Worm (Caenorhabditis elegans) whole organism, mixed stage, embryonic: Measurements from ENCODE around the gene ceh-7.

Source experiments
- bed-3 ChIP-seq: fragments of 200-800 bp; sonication (Bioruptor generic); optimal IDR thresholded peaks from 3 replicates; lab custom pipeline; 2018; ENCODE audit warnings: mild to moderate bottlenecking, missing genetic modification characterization, moderate library complexity, missing compliant biosample characterization
- ceh-39 ChIP-seq: fragments of 150-350 bp; optimal IDR thresholded peaks from 2 replicates; lab custom pipeline; 2014; ENCODE audit warnings: missing biosample characterization, missing genetic modification characterization
- ceh-43 ChIP-seq: fragments of 200-800 bp; sonication (Bioruptor generic); optimal IDR thresholded peaks from 2 replicates; lab custom pipeline; 2018; ENCODE audit warnings: mild to moderate bottlenecking, missing genetic modification characterization, moderate library complexity, missing compliant biosample characterization
- cnd-1 ChIP-seq: fragments of 200-800 bp; sonication (Bioruptor generic); optimal IDR thresholded peaks from 2 replicates; lab custom pipeline; 2018; ENCODE audit warnings: mild to moderate bottlenecking, missing genetic modification characterization, missing compliant biosample characterization
- drap-1 ChIP-seq: fragments of 200-800 bp; sonication (Bioruptor generic); optimal IDR thresholded peaks from 3 replicates; lab custom pipeline; 2018; ENCODE audit warnings: mild to moderate bottlenecking, missing genetic modification characterization, missing compliant biosample characterization
- elt-3 ChIP-seq: fragments of 150-350 bp; optimal IDR thresholded peaks from 2 replicates; lab custom pipeline; 2014; ENCODE audit warnings: missing biosample characterization, missing genetic modification characterization
- flh-1 ChIP-seq: fragments of 200-800 bp; sonication (Bioruptor generic); optimal IDR thresholded peaks from 2 replicates; lab custom pipeline; 2018; ENCODE audit warnings: mild to moderate bottlenecking, missing genetic modification characterization, moderate library complexity, missing compliant biosample characterization
- hlh-1 ChIP-seq: fragments of 150-350 bp; optimal IDR thresholded peaks from 2 replicates; lab custom pipeline; 2014; ENCODE audit warnings: missing biosample characterization, missing genetic modification reagents, missing genetic modification characterization
- lin-13 ChIP-seq: fragments of 150-350 bp; optimal IDR thresholded peaks from 2 replicates; lab custom pipeline; 2014; ENCODE audit warnings: missing biosample characterization, missing genetic modification characterization
- lin-32 ChIP-seq: fragments of 200-800 bp; sonication (Bioruptor generic); optimal IDR thresholded peaks from 2 replicates; lab custom pipeline; 2018; ENCODE audit warnings: mild to moderate bottlenecking, missing genetic modification characterization, missing compliant biosample characterization
- lsy-2 ChIP-seq: fragments of 150-350 bp; optimal IDR thresholded peaks from 2 replicates; lab custom pipeline; 2014; ENCODE audit warnings: missing biosample characterization, missing genetic modification characterization
- mab-5 ChIP-seq: fragments of 150-350 bp; optimal IDR thresholded peaks from 2 replicates; lab custom pipeline; 2014; ENCODE audit warnings: missing biosample characterization, missing genetic modification characterization
- mep-1 ChIP-seq: fragments of 150-350 bp; optimal IDR thresholded peaks from 2 replicates; lab custom pipeline; 2017; ENCODE audit warnings: missing biosample characterization, missing genetic modification reagents, missing genetic modification characterization, inconsistent platforms
- mls-2 ChIP-seq: sonication (generic microtip); optimal IDR thresholded peaks from 2 replicates; lab custom pipeline; 2016; ENCODE audit warnings: mild to moderate bottlenecking, missing genetic modification characterization, moderate library complexity, missing compliant biosample characterization
- nhr-12 ChIP-seq: fragments of 150-350 bp; optimal IDR thresholded peaks from 2 replicates; lab custom pipeline; 2014; ENCODE audit warnings: missing biosample characterization, missing genetic modification characterization
- nhr-237 ChIP-seq: fragments of 150-350 bp; optimal IDR thresholded peaks from 2 replicates; lab custom pipeline; 2014; ENCODE audit warnings: missing biosample characterization, missing genetic modification characterization
- nhr-28 ChIP-seq: fragments of 150-350 bp; optimal IDR thresholded peaks from 2 replicates; lab custom pipeline; 2014; ENCODE audit warnings: missing biosample characterization, missing genetic modification characterization
- nhr-76 ChIP-seq: sonication (generic microtip); optimal IDR thresholded peaks from 2 replicates; lab custom pipeline; 2017; ENCODE audit warnings: missing biosample characterization, missing genetic modification characterization
- pha-4 ChIP-seq: fragments of 150-350 bp; optimal IDR thresholded peaks from 2 replicates; lab custom pipeline; 2018; ENCODE audit warnings: missing biosample characterization, missing genetic modification reagents, missing genetic modification characterization
- snpc-4 ChIP-seq: fragments of 150-350 bp; optimal IDR thresholded peaks from 2 replicates; lab custom pipeline; 2014; ENCODE audit warnings: missing biosample characterization, missing genetic modification characterization
- sptf-1 ChIP-seq: sonication (generic microtip); optimal IDR thresholded peaks from 2 replicates; lab custom pipeline; 2017; ENCODE audit warnings: mild to moderate bottlenecking, missing genetic modification characterization, moderate library complexity, missing compliant biosample characterization
- tbx-8 ChIP-seq: fragments of 200-800 bp; sonication (Bioruptor generic); optimal IDR thresholded peaks from 2 replicates; lab custom pipeline; 2018; ENCODE audit warnings: mild to moderate bottlenecking, missing genetic modification characterization, moderate library complexity, missing compliant biosample characterization
- unc-120 ChIP-seq: sonication (generic microtip); optimal IDR thresholded peaks from 2 replicates; lab custom pipeline; 2017; ENCODE audit warnings: missing genetic modification characterization, missing compliant biosample characterization; ENCODE audit not compliant: poor library complexity, severe bottlenecking
- unc-39 ChIP-seq: fragments of 150-350 bp; optimal IDR thresholded peaks from 2 replicates; lab custom pipeline; 2014; ENCODE audit warnings: missing biosample characterization, missing genetic modification characterization
- unc-62 ChIP-seq: fragments of 150-350 bp; optimal IDR thresholded peaks from 2 replicates; lab custom pipeline; 2014; ENCODE audit warnings: missing biosample characterization, missing genetic modification reagents, missing genetic modification characterization
- zip-8 ChIP-seq: fragments of 150-350 bp; optimal IDR thresholded peaks from 2 replicates; lab custom pipeline; 2014; ENCODE audit warnings: missing biosample characterization, missing genetic modification characterization
- ztf-11 ChIP-seq: fragments of 150-350 bp; optimal IDR thresholded peaks from 2 replicates; lab custom pipeline; 2014; ENCODE audit warnings: missing biosample characterization, missing genetic modification characterization

Gene ceh-7

DNA sequence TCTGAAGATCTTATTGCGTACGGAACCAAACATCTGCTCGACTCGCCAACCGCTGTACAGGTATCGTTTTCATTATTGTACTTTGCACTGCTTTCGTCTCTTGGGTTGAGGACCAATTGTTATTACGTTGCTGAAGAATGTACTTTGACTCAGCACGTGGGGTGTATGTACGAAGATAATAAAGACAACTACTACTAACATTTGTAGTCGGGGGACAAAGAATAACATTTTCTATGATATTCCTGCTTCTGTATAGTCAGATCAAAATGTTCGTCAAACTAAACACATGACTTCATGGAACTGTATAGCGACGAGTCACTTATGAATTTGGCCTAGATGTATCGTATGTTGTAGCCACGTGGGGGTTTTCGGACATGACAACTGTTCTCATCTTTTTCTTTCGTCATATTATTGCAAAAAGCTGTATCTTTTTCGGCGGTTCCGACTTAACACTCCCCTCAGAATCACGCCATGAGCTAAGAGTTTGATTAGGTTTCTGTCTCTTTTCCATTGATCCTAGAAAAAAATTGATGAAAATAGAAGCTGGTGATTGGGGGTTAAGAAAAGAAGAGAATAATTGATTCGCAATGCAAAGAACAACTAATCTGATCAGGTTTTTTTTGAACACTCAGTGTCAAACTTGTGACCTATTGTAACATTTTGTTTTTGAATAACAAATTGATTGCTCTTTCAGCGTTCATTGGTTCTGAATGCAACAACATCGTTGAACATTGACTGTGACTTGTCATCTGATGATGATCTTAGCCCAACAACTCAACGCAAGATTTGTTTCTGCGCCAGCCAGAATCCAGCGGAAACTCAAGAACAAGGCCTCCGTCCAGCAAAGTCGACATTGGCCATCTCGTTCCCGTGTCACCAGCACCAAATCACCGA is 41.2 kb upstream of the ceh-7 start:
- TF ChIP-seq lin-32 (GFP tag; lab: Kevin White, UChicago) (no peak), snpc-4 (no peak), unc-39 (tag; lab: Kevin White, UChicago) (no peak), bed-3 (GFP tag; lab: Kevin White, UChicago) (no peak), ceh-39 (tag; lab: Kevin White, UChicago) (no peak), unc-62 (GFP tag; lab: Kevin White, UChicago) (no peak), nhr-76 (tag; lab: Kevin White, UChicago) (no peak), ztf-11 (tag; lab: Kevin White, UChicago) (no peak)

DNA sequence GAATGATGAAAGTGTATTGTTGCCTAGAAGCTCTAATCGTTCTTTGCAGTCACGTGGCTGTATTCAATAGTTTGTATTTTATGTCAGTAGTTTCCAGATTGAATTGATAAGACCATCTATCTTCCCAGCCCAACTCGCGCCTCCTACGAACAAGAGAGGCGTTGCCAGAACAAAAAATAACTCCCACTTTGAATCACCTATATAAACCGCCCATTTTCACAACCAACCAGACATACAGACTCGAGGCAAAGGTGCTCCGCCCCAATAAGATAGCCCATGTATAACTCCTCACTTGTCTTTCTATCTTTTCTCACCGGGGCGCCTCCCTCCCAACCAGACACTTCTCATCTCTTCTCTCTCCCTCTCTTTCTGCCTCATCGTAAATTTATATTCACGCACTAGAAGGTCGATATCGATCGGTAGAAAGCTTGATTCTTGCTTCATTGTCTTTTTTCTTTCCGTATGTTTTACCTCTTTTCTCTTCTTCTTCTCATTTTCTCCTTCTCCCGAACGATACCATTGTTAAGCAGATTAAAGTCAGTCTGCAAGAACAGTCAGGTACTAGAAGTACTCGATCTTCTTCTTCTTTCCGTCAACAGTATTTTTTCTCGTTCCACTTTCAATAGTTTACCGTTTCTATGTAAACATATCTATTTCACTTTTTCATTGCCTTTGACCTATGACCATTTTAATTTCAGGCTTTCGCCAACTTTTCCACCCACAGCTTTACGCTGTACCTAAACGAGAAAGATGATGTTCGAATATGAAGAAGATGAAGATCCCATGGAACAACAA is 39.9 kb upstream of the ceh-7 start, which contains the start of gene mak-1:
Gene mak-1 (plus strand): TSS at position 693 of the 795 bp plus-strand sequence.
- no peak for TF ChIP-seq cnd-1 (tag; lab: Kevin White, UChicago)
- no peak for TF ChIP-seq ceh-39 (tag; lab: Kevin White, UChicago)
- peak; percentile 29 for TF ChIP-seq unc-120 (tag; lab: Kevin White, UChicago)
- no peak for TF ChIP-seq hlh-1 (tag; lab: Kevin White, UChicago)
- no peak for TF ChIP-seq ztf-11 (tag; lab: Kevin White, UChicago)

DNA sequence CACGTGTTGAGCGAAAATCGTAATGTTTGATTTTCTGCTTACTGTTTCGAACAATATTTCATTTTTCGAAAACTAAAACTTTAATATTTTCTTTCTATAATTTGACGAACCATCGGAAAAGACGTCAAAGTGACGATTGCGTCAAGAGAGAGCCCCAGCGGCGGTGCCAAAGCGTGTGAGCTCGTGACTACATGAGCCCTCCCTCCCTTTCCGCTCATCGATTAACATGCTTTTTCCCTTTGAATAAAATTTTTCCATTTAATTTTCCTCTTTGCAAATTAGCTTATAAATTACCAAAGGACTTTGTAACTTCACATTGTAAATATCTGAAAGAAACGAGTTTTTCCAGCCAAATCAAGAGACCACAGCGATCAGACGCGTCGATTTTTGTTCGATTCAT is 39.3 kb upstream of the ceh-7 start:
- TF ChIP-seq lin-13 (tag; lab: Kevin White, UChicago): no peak
- no peak for TF ChIP-seq ceh-43 (GFP tag; lab: Kevin White, UChicago)
- TF ChIP-seq unc-120 (tag; lab: Kevin White, UChicago): no peak
- TF ChIP-seq lsy-2: no peak
- TF ChIP-seq mep-1: no peak
- no peak for TF ChIP-seq tbx-8 (GFP tag; lab: Kevin White, UChicago)
- TF ChIP-seq lin-32 (GFP tag; lab: Kevin White, UChicago): no peak
- no peak for TF ChIP-seq nhr-237 (tag; lab: Kevin White, UChicago)
- TF ChIP-seq nhr-12: no peak
- no peak for TF ChIP-seq hlh-1 (tag; lab: Kevin White, UChicago)
- TF ChIP-seq unc-39 (tag; lab: Kevin White, UChicago): no peak
- TF ChIP-seq pha-4 (tag; lab: Kevin White, UChicago): no peak
- TF ChIP-seq nhr-28 (tag; lab: Kevin White, UChicago): no peak
- TF ChIP-seq, all 35 proteins: peak for 0

DNA sequence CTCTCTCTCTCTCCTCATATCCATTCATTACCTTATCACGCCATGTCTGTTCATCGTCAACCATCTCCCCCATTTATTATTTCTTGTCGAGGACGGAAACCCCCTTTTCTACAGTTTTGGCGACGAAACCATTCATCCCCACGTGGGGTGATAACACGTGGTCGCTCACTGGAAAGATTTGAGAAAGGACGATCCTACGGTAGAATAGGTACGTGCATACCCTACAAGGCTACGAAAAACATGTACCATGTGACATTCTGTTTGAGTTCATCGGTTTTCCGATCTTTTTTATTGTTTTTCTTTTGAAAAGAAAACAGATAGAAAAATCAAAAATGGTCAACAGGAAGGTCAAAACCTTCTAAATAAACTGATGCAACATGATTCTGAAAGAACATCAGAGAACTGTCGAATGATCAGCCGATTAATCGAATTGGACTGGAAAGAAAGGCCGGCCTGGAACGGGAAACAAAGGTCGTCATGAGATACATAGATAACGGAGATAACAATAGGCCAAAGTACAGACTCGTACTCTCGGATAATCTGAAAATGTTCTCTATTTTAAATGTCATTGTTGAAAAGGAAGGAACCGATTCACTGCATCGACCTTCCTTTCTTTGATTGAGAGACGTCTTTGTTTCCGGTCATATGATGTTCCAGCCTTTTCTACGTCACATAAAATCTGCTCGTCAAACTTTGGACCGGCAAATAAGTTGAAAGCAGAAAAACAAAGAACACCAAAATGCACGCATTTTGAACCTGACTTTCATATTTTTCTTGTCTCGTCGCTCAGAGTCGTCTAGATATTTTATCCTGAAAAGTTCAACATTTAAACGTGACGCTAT is 38.6 kb upstream of the ceh-7 start:
- TF ChIP-seq mls-2 (tag; lab: Kevin White, UChicago) (no peak), lsy-2 (no peak), unc-62 (GFP tag; lab: Kevin White, UChicago) (no peak), hlh-1 (tag; lab: Kevin White, UChicago) (no peak), nhr-28 (tag; lab: Kevin White, UChicago) (no peak), zip-8 (tag; lab: Kevin White, UChicago) (no peak), pha-4 (tag; lab: Kevin White, UChicago) (no peak), tbx-8 (GFP tag; lab: Kevin White, UChicago) (no peak), drap-1 (GFP tag; lab: Kevin White, UChicago) (no peak), cnd-1 (tag; lab: Kevin White, UChicago) (no peak), ceh-43 (GFP tag; lab: Kevin White, UChicago) (no peak), unc-120 (tag; lab: Kevin White, UChicago) (no peak), elt-3 (tag; lab: Kevin White, UChicago) (no peak), sptf-1 (tag; lab: Kevin White, UChicago) (no peak), unc-39 (tag; lab: Kevin White, UChicago) (no peak)

DNA sequence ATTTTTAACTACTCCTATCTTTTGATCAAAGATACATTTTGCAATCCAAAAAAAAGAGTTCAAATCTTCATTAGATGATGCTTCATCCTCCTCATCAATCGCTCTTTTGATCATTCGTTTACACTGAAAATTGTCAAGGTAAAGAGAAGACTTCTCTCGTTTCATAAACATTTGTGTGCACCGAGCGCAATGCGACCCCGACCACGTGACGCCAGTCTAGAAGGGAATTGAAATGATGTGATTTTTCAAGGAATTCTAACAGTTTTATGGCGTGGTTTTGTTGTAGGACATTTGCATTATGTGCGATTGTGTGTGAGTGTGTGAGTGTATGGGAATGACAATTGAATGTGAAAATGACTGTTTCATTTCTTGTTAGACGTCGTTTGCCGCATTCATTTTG is 37.6 kb upstream of the ceh-7 start:
- TF ChIP-seq flh-1 (GFP tag; lab: Kevin White, UChicago) (no peak), snpc-4 (no peak), zip-8 (tag; lab: Kevin White, UChicago) (no peak), unc-120 (tag; lab: Kevin White, UChicago) (no peak), mab-5 (tag; lab: Kevin White, UChicago) (no peak), hlh-1 (tag; lab: Kevin White, UChicago) (peak; percentile 19)
